Fruit fly (Drosophila melanogaster) whole organism, embryonic: ENCODE results near the gene RabGGTa.
A peak's percentile ranks its signal among the peaks of the same experiment; 100 is the strongest.

Source experiments
- Atf3 ChIP-seq: fragments of 200-800 bp; sonication (Bioruptor generic); optimal IDR thresholded peaks from 3 replicates; lab custom pipeline; 2016; ENCODE audit warnings: missing biosample characterization, missing genetic modification characterization
- Atf6 ChIP-seq: fragments of 200-800 bp; sonication (Bioruptor generic); IDR thresholded peaks from 2 replicates; pipeline ENCODE4 v1.3.6; 2022; ENCODE audit warnings: missing biosample characterization, missing genetic modification characterization
- BtbVII ChIP-seq: fragments of 200-800 bp; sonication (Bioruptor generic); optimal IDR thresholded peaks from 3 replicates; lab custom pipeline; 2017; ENCODE audit warnings: missing biosample characterization, mild to moderate bottlenecking, missing genetic modification characterization
- CG10431 ChIP-seq: fragments of 200-800 bp; sonication (Bioruptor generic); optimal IDR thresholded peaks from 3 replicates; lab custom pipeline; 2018; ENCODE audit warnings: missing biosample characterization, mild to moderate bottlenecking, missing genetic modification characterization
- CG12236 ChIP-seq: fragments of 200-800 bp; sonication (Bioruptor generic); optimal IDR thresholded peaks from 2 replicates; lab custom pipeline; 2016; ENCODE audit warnings: missing biosample characterization, missing genetic modification characterization
- CG12659 ChIP-seq: fragments of 200-800 bp; sonication (Bioruptor generic); optimal IDR thresholded peaks from 3 replicates; lab custom pipeline; 2017; ENCODE audit warnings: mild to moderate bottlenecking, missing biosample characterization, missing genetic modification reagents, missing genetic modification characterization
- CG12744 ChIP-seq: fragments of 200-800 bp; sonication (Bioruptor generic); optimal IDR thresholded peaks from 2 replicates; lab custom pipeline; 2016; ENCODE audit warnings: missing biosample characterization, missing genetic modification characterization
- CG14014 ChIP-seq: fragments of 200-800 bp; sonication (Bioruptor generic); IDR thresholded peaks from 2 replicates; pipeline ENCODE4 v1.3.6; 2022; ENCODE audit warnings: missing biosample characterization, missing genetic modification characterization
- CG16813 ChIP-seq: fragments of 200-800 bp; sonication (Bioruptor generic); IDR thresholded peaks from 3 replicates; pipeline ENCODE4 v1.3.6; 2022; ENCODE audit warnings: missing biosample characterization, missing genetic modification characterization; ENCODE audit not compliant: partially characterized antibody
- CG18011 ChIP-seq: fragments of 200-800 bp; sonication (Bioruptor generic); optimal IDR thresholded peaks from 2 replicates; lab custom pipeline; 2017; ENCODE audit warnings: missing biosample characterization, missing genetic modification characterization, mild to moderate bottlenecking, moderate library complexity, missing genotype
- CG18619 ChIP-seq: fragments of 200-800 bp; sonication (Bioruptor generic); optimal IDR thresholded peaks from 3 replicates; lab custom pipeline; 2017; ENCODE audit warnings: missing biosample characterization, mild to moderate bottlenecking, missing genetic modification characterization
- CG2678 ChIP-seq: fragments of 200-800 bp; sonication (Bioruptor generic); optimal IDR thresholded peaks from 3 replicates; lab custom pipeline; 2019; ENCODE audit warnings: missing biosample characterization, mild to moderate bottlenecking, missing genetic modification characterization, moderate library complexity
- CG3065 ChIP-seq: fragments of 200-800 bp; sonication (Bioruptor generic); optimal IDR thresholded peaks from 2 replicates; lab custom pipeline; 2016; ENCODE audit warnings: missing biosample characterization, missing genetic modification characterization
- CG32772 ChIP-seq: fragments of 200-800 bp; sonication (Bioruptor generic); IDR thresholded peaks from 2 replicates; pipeline ENCODE4 v1.3.6; 2022; ENCODE audit warnings: missing biosample characterization, missing genetic modification characterization
- CG3407 ChIP-seq: fragments of 200-800 bp; sonication (Bioruptor generic); optimal IDR thresholded peaks from 2 replicates; lab custom pipeline; 2018; ENCODE audit warnings: missing biosample characterization, mild to moderate bottlenecking, missing genetic modification characterization
- CG43689 ChIP-seq: fragments of 200-800 bp; sonication (Bioruptor generic); IDR thresholded peaks from 2 replicates; pipeline ENCODE4 v1.3.6; 2022; ENCODE audit warnings: missing biosample characterization, missing genetic modification characterization
- CG5245 ChIP-seq: fragments of 200-800 bp; sonication (Bioruptor generic); optimal IDR thresholded peaks from 3 replicates; lab custom pipeline; 2016; ENCODE audit warnings: missing biosample characterization, missing genetic modification characterization
- CG7271 ChIP-seq: fragments of 200-800 bp; sonication (Bioruptor generic); optimal IDR thresholded peaks from 2 replicates; lab custom pipeline; 2018; ENCODE audit warnings: missing biosample characterization, mild to moderate bottlenecking, missing genetic modification characterization, moderate library complexity
- CG7963 ChIP-seq: fragments of 200-800 bp; sonication (Bioruptor generic); IDR thresholded peaks from 3 replicates; pipeline ENCODE4 v1.3.6; 2022; ENCODE audit warnings: missing biosample characterization, missing genetic modification characterization; ENCODE audit not compliant: partially characterized antibody
- CG8388 ChIP-seq: fragments of 200-800 bp; sonication (Bioruptor generic); optimal IDR thresholded peaks from 2 replicates; lab custom pipeline; 2019; ENCODE audit warnings: missing biosample characterization, mild to moderate bottlenecking, missing genetic modification characterization, moderate library complexity
- CG9727 ChIP-seq: fragments of 200-800 bp; sonication (Bioruptor generic); optimal IDR thresholded peaks from 3 replicates; lab custom pipeline; 2017; ENCODE audit warnings: missing biosample characterization, mild to moderate bottlenecking, missing genetic modification characterization
- CHES-1-like ChIP-seq: fragments of 200-800 bp; sonication (Bioruptor generic); optimal IDR thresholded peaks from 2 replicates; lab custom pipeline; 2016; ENCODE audit warnings: missing biosample characterization, missing genetic modification characterization
- Doc2 ChIP-seq: fragments of 200-800 bp; sonication (Bioruptor generic); IDR thresholded peaks from 2 replicates; pipeline ENCODE4 v1.3.6; 2022; ENCODE audit warnings: missing biosample characterization, missing genetic modification characterization
- Eip74EF ChIP-seq, 2 experiments: fragments of 200-800 bp in 1 of 2; fragments of >200 bp in 1 of 2; sonication (Bioruptor generic) in 1 of 2; optimal IDR thresholded peaks; 2 replicates each; lab custom pipeline; 2017 to 2019; ENCODE audit warnings: missing biosample characterization in 2 of 2, missing genetic modification characterization in 2 of 2, mild to moderate bottlenecking in 1 of 2, moderate library complexity in 1 of 2
- Gug ChIP-seq: fragments of 200-800 bp; sonication (Bioruptor generic); IDR thresholded peaks from 4 replicates; pipeline ENCODE4 v1.3.6; 2022; ENCODE audit warnings: missing biosample characterization, missing genetic modification characterization
- H15 ChIP-seq: fragments of 200-800 bp; sonication (Bioruptor generic); IDR thresholded peaks from 3 replicates; pipeline ENCODE4 v1.3.6; 2022; ENCODE audit warnings: missing biosample characterization, missing genetic modification characterization
- MESR4 ChIP-seq: fragments of 200-800 bp; sonication (Bioruptor generic); optimal IDR thresholded peaks from 2 replicates; lab custom pipeline; 2018; ENCODE audit warnings: missing biosample characterization, mild to moderate bottlenecking, missing genetic modification characterization, moderate library complexity
- NC2α ChIP-seq: fragments of 200-800 bp; sonication (Bioruptor generic); optimal IDR thresholded peaks from 2 replicates; lab custom pipeline; 2016; ENCODE audit warnings: missing biosample characterization, missing genetic modification characterization
- Nf-YB ChIP-seq: fragments of 200-800 bp; sonication (Bioruptor generic); optimal IDR thresholded peaks from 3 replicates; lab custom pipeline; 2019; ENCODE audit warnings: missing biosample characterization, mild to moderate bottlenecking, missing genetic modification characterization, moderate library complexity
- Oaz ChIP-seq: fragments of 200-800 bp; sonication (Bioruptor generic); IDR thresholded peaks from 2 replicates; pipeline ENCODE4 v1.3.6; 2022; ENCODE audit warnings: missing biosample characterization, missing genetic modification characterization
- Rfx ChIP-seq: fragments of 200-800 bp; sonication (Bioruptor generic); IDR thresholded peaks from 2 replicates; pipeline ENCODE4 v1.3.6; 2022; ENCODE audit warnings: missing biosample characterization, missing genetic modification characterization
- Sox102F ChIP-seq: fragments of 200-800 bp; sonication (Bioruptor generic); optimal IDR thresholded peaks from 2 replicates; lab custom pipeline; 2018; ENCODE audit warnings: missing biosample characterization, mild to moderate bottlenecking, missing genetic modification characterization, moderate library complexity
- Spps ChIP-seq: fragments of 200-800 bp; sonication (Bioruptor generic); optimal IDR thresholded peaks from 2 replicates; lab custom pipeline; 2018; ENCODE audit warnings: missing biosample characterization, mild to moderate bottlenecking, missing genetic modification characterization
- ab ChIP-seq: fragments of 200-800 bp; sonication (Bioruptor generic); optimal IDR thresholded peaks from 2 replicates; lab custom pipeline; 2016; ENCODE audit warnings: missing biosample characterization, missing genetic modification characterization
- chm ChIP-seq: fragments of 200-800 bp; sonication (Bioruptor generic); IDR thresholded peaks from 2 replicates; pipeline ENCODE4 v1.3.6; 2022; ENCODE audit warnings: missing biosample characterization, missing genetic modification characterization
- crp ChIP-seq, 2 experiments: fragments of 200-800 bp; sonication (Bioruptor generic); optimal IDR thresholded peaks; 2 replicates in 1 of 2; 3 replicates in 1 of 2; lab custom pipeline; 2017; ENCODE audit warnings: missing biosample characterization in 2 of 2, missing genetic modification characterization in 2 of 2, mild to moderate bottlenecking in 1 of 2, moderate library complexity in 1 of 2
- dm ChIP-seq: fragments of 200-800 bp; sonication (Bioruptor generic); optimal IDR thresholded peaks from 3 replicates; lab custom pipeline; 2016; ENCODE audit warnings: missing biosample characterization, missing genetic modification characterization
- dpn ChIP-seq, 2 experiments: fragments of 200-800 bp; sonication (Bioruptor generic); optimal IDR thresholded peaks; 3 replicates each; lab custom pipeline; 2016; ENCODE audit warnings: missing biosample characterization in 2 of 2, missing genetic modification characterization in 2 of 2
- grau ChIP-seq: fragments of 200-800 bp; optimal IDR thresholded peaks from 3 replicates; lab custom pipeline; 2019; ENCODE audit warnings: missing biosample characterization, mild to moderate bottlenecking, missing genetic modification characterization, moderate library complexity
- ham ChIP-seq: fragments of 200-800 bp; sonication (Bioruptor generic); IDR thresholded peaks from 2 replicates; pipeline ENCODE4 v1.3.6; 2022; ENCODE audit warnings: missing biosample characterization, missing genetic modification characterization
- knrl ChIP-seq: fragments of 200-800 bp; sonication (Bioruptor generic); IDR thresholded peaks from 3 replicates; pipeline ENCODE4 v1.3.6; 2022; ENCODE audit warnings: missing biosample characterization, missing genetic modification characterization; ENCODE audit not compliant: partially characterized antibody
- lov ChIP-seq, 2 experiments: fragments of 200-800 bp in 1 of 2; fragments of >200 bp in 1 of 2; sonication (Bioruptor generic) in 1 of 2; IDR thresholded peaks in 1 of 2; optimal IDR thresholded peaks in 1 of 2; 2 replicates in 1 of 2; 3 replicates in 1 of 2; pipeline versions ENCODE4 v1.3.6 to Lab custom; 2017 to 2022; ENCODE audit warnings: missing biosample characterization in 1 of 2, missing genetic modification characterization in 1 of 2
- mld ChIP-seq: fragments of 200-800 bp; sonication (Bioruptor generic); IDR thresholded peaks from 3 replicates; pipeline ENCODE4 v1.3.6; 2022; ENCODE audit warnings: missing biosample characterization, missing genetic modification characterization; ENCODE audit not compliant: partially characterized antibody
- nmo ChIP-seq: fragments of 200-800 bp; sonication (Bioruptor generic); optimal IDR thresholded peaks from 2 replicates; lab custom pipeline; 2018; ENCODE audit warnings: missing biosample characterization, mild to moderate bottlenecking, missing genetic modification characterization, moderate library complexity
- phol ChIP-seq: fragments of 200-800 bp; sonication (Bioruptor generic); optimal IDR thresholded peaks from 3 replicates; lab custom pipeline; 2018; ENCODE audit warnings: missing biosample characterization, mild to moderate bottlenecking, missing genetic modification characterization, moderate library complexity
- rib ChIP-seq: fragments of 200-800 bp; sonication (Bioruptor generic); IDR thresholded peaks from 2 replicates; pipeline ENCODE4 v1.3.6; 2022; ENCODE audit warnings: missing biosample characterization, missing genetic modification characterization
- sisA ChIP-seq: fragments of 200-800 bp; sonication (Bioruptor generic); IDR thresholded peaks from 2 replicates; pipeline ENCODE4 v1.3.6; 2022; ENCODE audit warnings: missing biosample characterization, missing genetic modification characterization
- unc-4 ChIP-seq: fragments of 200-800 bp; sonication (Bioruptor generic); IDR thresholded peaks from 2 replicates; pipeline ENCODE4 v1.3.6; 2022; ENCODE audit warnings: missing biosample characterization, missing genetic modification characterization; ENCODE audit not compliant: partially characterized antibody
- vfl ChIP-seq: fragments of 200-800 bp; sonication (Bioruptor generic); optimal IDR thresholded peaks from 2 replicates; lab custom pipeline; 2016; ENCODE audit warnings: missing biosample characterization, missing genetic modification characterization

RabGGTa gene

DNA sequence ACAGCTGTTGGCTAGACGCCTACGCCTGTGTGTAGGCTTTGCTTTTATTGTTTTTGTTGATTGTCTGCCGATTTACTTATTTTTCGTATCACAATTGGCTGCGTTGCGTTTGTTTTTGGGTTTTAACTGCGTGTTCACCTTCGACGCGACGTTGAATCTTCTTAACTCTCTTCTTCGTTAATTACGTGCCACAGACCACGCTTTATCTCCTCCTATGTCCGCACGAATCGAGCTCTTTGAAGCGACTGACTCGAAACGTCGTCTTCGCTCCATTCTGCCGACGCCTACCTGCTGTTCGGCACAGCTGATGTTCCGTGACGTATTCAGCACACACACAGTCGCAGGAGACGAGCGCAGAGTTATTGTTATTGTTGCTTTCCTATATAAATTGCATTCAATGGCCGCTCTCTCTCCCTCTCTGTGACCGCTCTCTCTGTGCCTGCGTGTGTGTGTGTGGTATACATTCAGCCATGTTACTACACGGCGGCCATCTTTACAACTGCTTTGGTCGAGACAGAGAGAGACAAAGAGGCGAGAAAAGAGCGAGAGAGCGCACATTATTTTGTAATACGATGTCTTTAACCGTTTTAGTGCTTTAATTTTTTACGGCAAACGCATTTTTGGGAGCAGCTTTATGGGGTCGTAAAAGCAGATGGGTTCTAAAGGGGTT lies 40.9 kb upstream of the RabGGTa start, which contains the start of gene corto (continued):
- TF ChIP-seq rib (GFP tag; lab: Robert Waterston, UW) (no peak), CG43689 (GFP tag; lab: Robert Waterston, UW) (no peak), lov (optimal IDR thresholded peaks at IDR 0.05; lab: Kevin White, UChicago) (no peak), lov (GFP tag; IDR thresholded peaks at IDR 0.05; lab: Robert Waterston, UW) (no peak), H15 (no peak), sisA (no peak), CG12659 (GFP tag; lab: Kevin White, UChicago) (no peak), mld (GFP tag; lab: Robert Waterston, UW) (no peak), knrl (no peak), CG7963 (GFP tag; lab: Robert Waterston, UW) (no peak), CG12236 (GFP tag; lab: Kevin White, UChicago) (no peak), CG3065 (no peak), Oaz (GFP tag; lab: Robert Waterston, UW) (no peak), crp (GFP tag; optimal IDR thresholded peaks at IDR 0.05; lab: Kevin White, UChicago) (peak; percentile 76 to 91), NC2α (no peak), CG5245 (GFP tag; lab: Kevin White, UChicago) (no peak), CG32772 (GFP tag; lab: Robert Waterston, UW) (no peak), CG10431 (GFP tag; lab: Kevin White, UChicago) (peak; percentile 39), Spps (peak; percentile 30), ham (GFP tag; lab: Robert Waterston, UW) (no peak), CHES-1-like (GFP tag; lab: Kevin White, UChicago) (peak; percentile 54), CG9727 (peak; percentile 12), BtbVII (GFP tag; lab: Kevin White, UChicago) (peak; percentile 75), CG18619 (no peak), Nf-YB (GFP tag; lab: Kevin White, UChicago) (peak; percentile 25), CG14014 (no peak), grau (tag; lab: Kevin White, UChicago) (no peak), MESR4 (no peak), ab (GFP tag; lab: Kevin White, UChicago) (no peak), Rfx (GFP tag; lab: Robert Waterston, UW) (no peak), nmo (GFP tag; lab: Kevin White, UChicago) (peak; percentile 20), Sox102F (GFP tag; lab: Kevin White, UChicago) (no peak), dm (GFP tag; lab: Kevin White, UChicago) (no peak), Atf6 (GFP tag; lab: Robert Waterston, UW) (no peak), chm (no peak), Gug (no peak), CG2678 (tag; lab: Kevin White, UChicago) (peak; percentile 2), CG16813 (no peak), CG8388 (no peak), vfl (GFP tag; lab: Kevin White, UChicago) (peak; percentile 2), unc-4 (GFP tag; lab: Robert Waterston, UW) (no peak), Doc2 (GFP tag; lab: Robert Waterston, UW) (no peak), CG3407 (GFP tag; lab: Kevin White, UChicago) (no peak), CG7271 (tag; lab: Kevin White, UChicago) (no peak), phol (tag; lab: Kevin White, UChicago) (peak; percentile 97), CG18011 (GFP tag; lab: Kevin White, UChicago) (no peak), Atf3 (GFP tag; lab: Kevin White, UChicago) (no peak), CG12744 (GFP tag; lab: Kevin White, UChicago) (no peak), Eip74EF (GFP tag; optimal IDR thresholded peaks at IDR 0.05; lab: Kevin White, UChicago) (peak in 1 of 2 experiments; percentile 53), dpn (GFP tag; optimal IDR thresholded peaks at IDR 0.05; lab: Kevin White, UChicago) (no peak)
